Worm (Caenorhabditis elegans) whole organism, L3 larva: ENCODE data around the gene Y79H2A.2.

Source experiments
- R02D3.7 ChIP-seq: fragments of 150-350 bp; optimal IDR thresholded peaks from 2 replicates; lab custom pipeline; 2014; ENCODE audit warnings: missing biosample characterization, missing genetic modification characterization
- aly-2 ChIP-seq: fragments of 150-350 bp; optimal IDR thresholded peaks from 2 replicates; lab custom pipeline; 2014; ENCODE audit warnings: missing biosample characterization, missing genetic modification characterization
- ama-1 ChIP-seq: fragments of 150-350 bp; optimal IDR thresholded peaks from 2 replicates; lab custom pipeline; 2018
- ceh-16 ChIP-seq: sonication (generic microtip); optimal IDR thresholded peaks from 2 replicates; lab custom pipeline; 2017; ENCODE audit warnings: missing biosample characterization, missing genetic modification characterization
- ceh-28 ChIP-seq: fragments of 150-350 bp; optimal IDR thresholded peaks from 2 replicates; lab custom pipeline; 2014; ENCODE audit warnings: missing biosample characterization, missing genetic modification reagents, missing genetic modification characterization
- ceh-82 ChIP-seq: fragments of 150-350 bp; optimal IDR thresholded peaks from 2 replicates; lab custom pipeline; 2014; ENCODE audit warnings: missing biosample characterization, missing genetic modification characterization
- ceh-9 ChIP-seq: sonication (generic microtip); optimal IDR thresholded peaks from 2 replicates; lab custom pipeline; 2018; ENCODE audit warnings: missing biosample characterization, missing genetic modification characterization
- daf-12 ChIP-seq: fragments of 150-350 bp; optimal IDR thresholded peaks from 2 replicates; lab custom pipeline; 2014; ENCODE audit warnings: missing biosample characterization, missing genetic modification reagents, missing genetic modification characterization
- egl-27 ChIP-seq: sonication (generic microtip); optimal IDR thresholded peaks from 4 replicates; lab custom pipeline; 2017; ENCODE audit warnings: missing biosample characterization, missing genetic modification reagents, missing genetic modification characterization
- egl-5 ChIP-seq: fragments of 150-350 bp; optimal IDR thresholded peaks from 2 replicates; lab custom pipeline; 2017; ENCODE audit warnings: missing biosample characterization, missing genetic modification reagents, missing genetic modification characterization, inconsistent platforms
- elt-2 ChIP-seq: sonication (generic microtip); optimal IDR thresholded peaks from 2 replicates; lab custom pipeline; 2016; ENCODE audit warnings: missing genetic modification reagents, mild to moderate bottlenecking, missing genetic modification characterization, missing compliant biosample characterization
- elt-3 ChIP-seq, 3 experiments: fragments of 150-350 bp in 1 of 3; sonication (generic microtip) in 2 of 3; optimal IDR thresholded peaks; 2 replicates in 2 of 3; 4 replicates in 1 of 3; lab custom pipeline; 2014 to 2017; ENCODE audit warnings: missing biosample characterization in 3 of 3, missing genetic modification characterization in 3 of 3
- eor-1 ChIP-seq, 2 experiments: fragments of 150-350 bp; optimal IDR thresholded peaks; 2 replicates each; lab custom pipeline; 2014 to 2018; ENCODE audit warnings: missing biosample characterization in 2 of 2, missing genetic modification characterization in 2 of 2
- fkh-2 ChIP-seq: fragments of 150-350 bp; optimal IDR thresholded peaks from 2 replicates; lab custom pipeline; 2014; ENCODE audit warnings: missing biosample characterization, missing genetic modification reagents, missing genetic modification characterization
- fos-1 ChIP-seq: fragments of 150-350 bp; optimal IDR thresholded peaks from 2 replicates; lab custom pipeline; 2014; ENCODE audit warnings: missing biosample characterization, missing genetic modification characterization
- jun-1 ChIP-seq: fragments of 150-350 bp; optimal IDR thresholded peaks from 2 replicates; lab custom pipeline; 2014; ENCODE audit warnings: missing biosample characterization, missing genetic modification reagents, missing genetic modification characterization
- lin-15B ChIP-seq: fragments of 150-350 bp; optimal IDR thresholded peaks from 2 replicates; lab custom pipeline; 2014; ENCODE audit warnings: missing biosample characterization, missing genetic modification characterization
- lin-39 ChIP-seq: fragments of 150-350 bp; optimal IDR thresholded peaks from 2 replicates; lab custom pipeline; 2018; ENCODE audit warnings: missing biosample characterization, missing genetic modification reagents, missing genetic modification characterization
- mdl-1 ChIP-seq: fragments of 150-350 bp; optimal IDR thresholded peaks from 2 replicates; lab custom pipeline; 2014; ENCODE audit warnings: missing biosample characterization, missing genetic modification characterization
- mml-1 ChIP-seq: fragments of 150-350 bp; sonication (generic microtip); optimal IDR thresholded peaks from 3 replicates; lab custom pipeline; 2014; ENCODE audit warnings: missing biosample characterization, missing genetic modification characterization
- nfya-1 ChIP-seq: sonication (generic microtip); optimal IDR thresholded peaks from 2 replicates; lab custom pipeline; 2017; ENCODE audit warnings: missing genetic modification characterization, mild to moderate bottlenecking, missing compliant biosample characterization, antibody characterized with exemption, moderate library complexity; ENCODE audit not compliant: insufficient read depth
- nhr-12 ChIP-seq: fragments of 150-350 bp; optimal IDR thresholded peaks from 2 replicates; lab custom pipeline; 2014; ENCODE audit warnings: missing biosample characterization, missing genetic modification characterization
- nhr-23 ChIP-seq: fragments of 150-350 bp; optimal IDR thresholded peaks from 2 replicates; lab custom pipeline; 2014; ENCODE audit warnings: missing biosample characterization, missing genetic modification reagents, missing genetic modification characterization
- nhr-237 ChIP-seq: fragments of 150-350 bp; optimal IDR thresholded peaks from 2 replicates; lab custom pipeline; 2014; ENCODE audit warnings: missing biosample characterization, missing genetic modification characterization
- nhr-25 ChIP-seq: sonication (generic microtip); optimal IDR thresholded peaks from 2 replicates; lab custom pipeline; 2017; ENCODE audit warnings: missing biosample characterization, missing genetic modification characterization
- nhr-76 ChIP-seq: fragments of 150-350 bp; sonication (generic microtip); optimal IDR thresholded peaks from 5 replicates; lab custom pipeline; 2014; ENCODE audit warnings: missing biosample characterization, missing genetic modification characterization
- nhr-77 ChIP-seq: fragments of 150-350 bp; optimal IDR thresholded peaks from 2 replicates; lab custom pipeline; 2014; ENCODE audit warnings: missing biosample characterization, missing genetic modification characterization
- pha-4 ChIP-seq: fragments of 150-350 bp; optimal IDR thresholded peaks from 2 replicates; lab custom pipeline; 2014; ENCODE audit warnings: missing biosample characterization, missing genetic modification reagents, missing genetic modification characterization
- pqm-1 ChIP-seq: fragments of 150-350 bp; optimal IDR thresholded peaks from 2 replicates; lab custom pipeline; 2017; ENCODE audit warnings: missing biosample characterization, missing genetic modification characterization, inconsistent platforms
- skn-1 ChIP-seq: fragments of 150-350 bp; optimal IDR thresholded peaks from 2 replicates; lab custom pipeline; 2014; ENCODE audit warnings: missing biosample characterization, missing genetic modification characterization
- snpc-4 ChIP-seq: fragments of 150-350 bp; optimal IDR thresholded peaks from 2 replicates; lab custom pipeline; 2014; ENCODE audit warnings: missing biosample characterization, missing genetic modification characterization
- tbx-2 ChIP-seq: sonication (generic microtip); optimal IDR thresholded peaks from 2 replicates; lab custom pipeline; 2016; ENCODE audit warnings: mild to moderate bottlenecking, missing genetic modification characterization, missing compliant biosample characterization
- unc-39 ChIP-seq: sonication (generic microtip); optimal IDR thresholded peaks from 4 replicates; lab custom pipeline; 2017; ENCODE audit warnings: missing biosample characterization, missing genetic modification characterization
- zag-1 ChIP-seq: fragments of 150-350 bp; optimal IDR thresholded peaks from 2 replicates; lab custom pipeline; 2014; ENCODE audit warnings: missing biosample characterization, missing genetic modification characterization
- ztf-11 ChIP-seq: fragments of 150-350 bp; optimal IDR thresholded peaks from 2 replicates; lab custom pipeline; 2014; ENCODE audit warnings: missing biosample characterization, missing genetic modification characterization
- ztf-4 ChIP-seq: fragments of 150-350 bp; optimal IDR thresholded peaks from 2 replicates; lab custom pipeline; 2014; ENCODE audit warnings: missing biosample characterization, missing genetic modification characterization

Y79H2A.2 gene

DNA sequence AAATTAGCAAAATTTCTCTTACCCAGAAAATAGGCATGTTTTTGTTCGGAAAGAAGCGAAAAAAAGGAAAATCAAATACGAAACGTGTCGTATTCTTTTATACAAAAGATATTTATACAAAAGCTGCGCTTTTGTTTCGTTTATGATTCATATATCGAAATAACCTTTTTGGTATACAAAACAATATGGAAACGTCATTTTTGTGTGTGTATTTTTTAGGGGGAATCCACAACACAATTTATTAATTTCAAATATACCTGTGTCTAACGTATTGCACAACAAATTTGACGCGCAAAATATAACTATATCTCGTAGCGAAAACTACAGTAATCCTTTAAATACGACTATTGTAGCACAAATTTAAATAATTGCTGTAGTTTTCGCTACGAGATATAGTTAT, at the start of gene Y79H2A.2:
Gene Y79H2A.2 (minus strand): TSS at position 101 of the 400 bp plus-strand sequence.
- TF ChIP-seq nfya-1 (tag; lab: Kevin White, UChicago) = no peak
- no peak for TF ChIP-seq jun-1 (tag; lab: Kevin White, UChicago)
- TF ChIP-seq pha-4 = no peak
- TF ChIP-seq elt-3 (tag; optimal IDR thresholded peaks at IDR 0.05; lab: Kevin White, UChicago) = no peak
- TF ChIP-seq egl-5 (tag; lab: Kevin White, UChicago) = no peak
- TF ChIP-seq nhr-76 (tag; lab: Kevin White, UChicago) = no peak
- no peak for TF ChIP-seq daf-12 (tag; lab: Kevin White, UChicago)
- no peak for TF ChIP-seq ceh-16 (tag; lab: Kevin White, UChicago)
- no peak for TF ChIP-seq ama-1
- TF ChIP-seq nhr-77 (tag; lab: Kevin White, UChicago) = no peak
- no peak for TF ChIP-seq zag-1 (tag; lab: Kevin White, UChicago)
- TF ChIP-seq pqm-1 (tag; lab: Kevin White, UChicago) = no peak
- TF ChIP-seq ceh-82 (tag; lab: Kevin White, UChicago) = no peak
- no peak for TF ChIP-seq unc-39 (tag; lab: Kevin White, UChicago)
- TF ChIP-seq nhr-237 = no peak
- TF ChIP-seq ceh-9 = no peak

ce11 chrIII:12077456-12077855, 46.9 kb upstream of the Y79H2A.2 start, which contains the start of gene php-3:
TSS of gene php-3 (minus strand) at chrIII:12077556.
- TF ChIP-seq mml-1 (tag; lab: Kevin White, UChicago) (no peak), mdl-1 (tag; lab: Kevin White, UChicago) (no peak)

DNA sequence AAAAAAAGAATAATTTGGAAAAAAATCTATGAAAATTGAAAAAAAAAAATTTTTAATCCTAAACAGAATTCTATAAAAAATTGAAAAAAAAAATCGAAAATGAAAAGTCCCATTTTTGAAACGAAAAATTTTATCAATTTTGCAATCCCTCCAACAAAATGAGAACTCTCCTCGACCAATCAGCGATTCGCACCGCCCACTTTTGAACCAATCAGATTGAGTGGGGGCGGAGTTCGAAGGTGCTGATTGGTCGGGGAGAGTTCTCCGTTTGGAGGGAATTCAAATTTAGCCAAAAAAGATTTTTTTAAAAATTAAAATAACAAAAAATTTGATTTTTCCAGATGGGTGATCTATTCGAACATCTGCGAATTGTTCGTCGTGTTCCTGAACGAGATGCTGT, 37.2 kb upstream of the Y79H2A.2 start:
- TF ChIP-seq nfya-1 (tag; lab: Kevin White, UChicago) (peak; percentile 72), ztf-4 (no peak), lin-15B (tag; lab: Kevin White, UChicago) (no peak)

- TF ChIP-seq nfya-1 (tag; lab: Kevin White, UChicago) (peak; percentile 51), ztf-11 (tag; lab: Kevin White, UChicago) (no peak)
- TF ChIP-seq, all 47 proteins: peak for 1
Measured at ce11 chrIII:12064494-12064893, 33.9 kb upstream of the Y79H2A.2 start.

ce11 chrIII:12063934-12064333, 33.4 kb upstream of the Y79H2A.2 start:
- no peak for TF ChIP-seq ceh-16 (tag; lab: Kevin White, UChicago)
- no peak for TF ChIP-seq fkh-2 (tag; lab: Kevin White, UChicago)
- TF ChIP-seq lin-39 (tag; lab: Kevin White, UChicago) = no peak
- TF ChIP-seq nhr-25 = no peak
- no peak for TF ChIP-seq snpc-4 (tag; lab: Kevin White, UChicago)
- peak; percentile 63 for TF ChIP-seq nfya-1 (tag; lab: Kevin White, UChicago)
- TF ChIP-seq eor-1 (tag; optimal IDR thresholded peaks at IDR 0.05; lab: Kevin White, UChicago) = no peak

ce11 chrIII:12061413-12061812, 30.8 kb upstream of the Y79H2A.2 start, which contains the start of gene zyg-8:
TSS of gene zyg-8 (plus strand) at chrIII:12061713.
- TF ChIP-seq skn-1 (tag; lab: Kevin White, UChicago) (no peak), tbx-2 (tag; lab: Kevin White, UChicago) (no peak), nhr-12 (tag; lab: Kevin White, UChicago) (no peak), nhr-23 (tag; lab: Kevin White, UChicago) (no peak), eor-1 (tag; optimal IDR thresholded peaks at IDR 0.05; lab: Kevin White, UChicago) (no peak), ceh-16 (tag; lab: Kevin White, UChicago) (no peak), egl-27 (tag; lab: Kevin White, UChicago) (no peak), aly-2 (no peak), R02D3.7 (tag; lab: Kevin White, UChicago) (no peak), pqm-1 (tag; lab: Kevin White, UChicago) (no peak), lin-39 (tag; lab: Kevin White, UChicago) (no peak), fos-1 (no peak), elt-2 (no peak), ztf-11 (tag; lab: Kevin White, UChicago) (no peak), ceh-28 (tag; lab: Kevin White, UChicago) (no peak), mml-1 (tag; lab: Kevin White, UChicago) (no peak), fkh-2 (tag; lab: Kevin White, UChicago) (no peak), ama-1 (no peak)
